Worm (Caenorhabditis elegans): ENCODE data around the gene D2024.5.
A peak's percentile ranks its signal among the peaks of the same experiment; 100 is the strongest.

The D2024.5 gene

ce11 chrIV:7195734-7196133, 32.4 kb downstream of the D2024.5 start, which contains the start of gene best-16:
Gene best-16 (minus strand): TSS chrIV:7195834.
- TF ChIP-seq ceh-48 (tag; optimal IDR thresholded peaks at IDR 0.05) (no peak), ceh-31 (tag; optimal IDR thresholded peaks at IDR 0.05) (no peak), ceh-22 (tag; optimal IDR thresholded peaks at IDR 0.05) (no peak), Y22D7AL.16 (tag; optimal IDR thresholded peaks at IDR 0.05) (no peak), ceh-18 (tag; optimal IDR thresholded peaks at IDR 0.05) (no peak), fax-1 (tag; optimal IDR thresholded peaks at IDR 0.05) (no peak), fkh-6 (tag; optimal IDR thresholded peaks at IDR 0.05) (no peak), sox-2 (GFP tag; IDR thresholded peaks at IDR 0.05) (no peak), ceh-45 (GFP tag; IDR thresholded peaks at IDR 0.05) (no peak), pag-3 (tag; optimal IDR thresholded peaks at IDR 0.05; ENCODE audit: borderline replicate concordance) (no peak), ztf-16 (tag; optimal IDR thresholded peaks at IDR 0.05) (no peak), sox-4 (tag; optimal IDR thresholded peaks at IDR 0.05) (no peak), lim-6 (tag; optimal IDR thresholded peaks at IDR 0.05) (no peak), unc-86 (tag; optimal IDR thresholded peaks at IDR 0.05) (no peak), fkh-10 (GFP tag; optimal IDR thresholded peaks at IDR 0.05) (no peak), ceh-6 (GFP tag; optimal IDR thresholded peaks at IDR 0.05) (no peak), pat-9 (tag; optimal IDR thresholded peaks at IDR 0.05) (no peak), elt-4 (tag; optimal IDR thresholded peaks at IDR 0.05) (no peak), hlh-6 (tag; optimal IDR thresholded peaks at IDR 0.05) (no peak)

- TF ChIP-seq unc-3 (GFP tag; conservative IDR thresholded peaks at IDR 0.05) (no peak), unc-3 (tag; optimal IDR thresholded peaks at IDR 0.05) (no peak)
These were observed 36.4 kb downstream of the D2024.5 start, which contains the start of gene R13A1.5 for ce11 chrIV:7191745-7192144. Gene R13A1.5 (minus strand): TSS chrIV:7191845.

ce11 chrIV:7190409-7190808, 37.7 kb downstream of the D2024.5 start:
- TF ChIP-seq elt-2 (tag; optimal IDR thresholded peaks at IDR 0.05) (peak; percentile 49), madf-2 (tag; optimal IDR thresholded peaks at IDR 0.05) (no peak)

ce11 chrIV:7188528-7189422, 39.3 kb downstream of the D2024.5 start, which contains the start of gene srlf-7:
Gene srlf-7 (plus strand): TSS chrIV:7189287.
- TF ChIP-seq elt-2 (tag; optimal IDR thresholded peaks at IDR 0.05): peak; percentile 88
- peak; percentile 44 for TF ChIP-seq unc-42 (tag; optimal IDR thresholded peaks at IDR 0.05)
- TF ChIP-seq sdc-2 (tag; optimal IDR thresholded peaks at IDR 0.05): no peak
- no peak for TF ChIP-seq dve-1 (tag; optimal IDR thresholded peaks at IDR 0.05)
- TF ChIP-seq ceh-14 (tag; optimal IDR thresholded peaks at IDR 0.05): no peak
- TF ChIP-seq pqm-1 (tag; optimal IDR thresholded peaks at IDR 0.05): peak; percentile 27
- TF ChIP-seq hlh-13 (GFP tag; optimal IDR thresholded peaks at IDR 0.05): no peak

- no peak for TF ChIP-seq C08G9.2 (tag; optimal IDR thresholded peaks at IDR 0.05)
- TF ChIP-seq zip-5 (tag; optimal IDR thresholded peaks at IDR 0.05): no peak
- TF ChIP-seq ceh-31 (tag; optimal IDR thresholded peaks at IDR 0.05): no peak
- no peak for TF ChIP-seq unc-55 (GFP tag; optimal IDR thresholded peaks at IDR 0.05)
- no peak for TF ChIP-seq tbx-7 (tag; optimal IDR thresholded peaks at IDR 0.05)
- TF ChIP-seq unc-86 (tag; optimal IDR thresholded peaks at IDR 0.05): no peak
These were observed 40.1 kb downstream of the D2024.5 start, which contains the start of gene C42D4.13 for ce11 chrIV:7188030-7188429. Gene C42D4.13 (minus strand): TSS chrIV:7188130.
